Worm (Caenorhabditis elegans) whole organism, early embryonic: ENCODE results near the gene ZK637.4.

Experiments
- ceh-13 ChIP-seq: fragments of 200-800 bp; sonication (Bioruptor generic); optimal IDR thresholded peaks from 2 replicates; lab custom pipeline; 2018; ENCODE audit warnings: mild to moderate bottlenecking, missing genetic modification characterization, missing compliant biosample characterization
- hmg-4 ChIP-seq: fragments of 200-800 bp; sonication (Bioruptor generic); optimal IDR thresholded peaks from 2 replicates; lab custom pipeline; 2018; ENCODE audit warnings: mild to moderate bottlenecking, missing genetic modification characterization, missing compliant biosample characterization

- TF ChIP-seq ceh-13, result no peak
- no peak for TF ChIP-seq hmg-4 (GFP tag; lab: Kevin White, UChicago)
Observed at ce11 chrIII:8877002-8877401, 16.6 kb upstream of the ZK637.4 start, which contains the start of gene K01F9.2.
